Worm (Caenorhabditis elegans) whole organism, L3 larva: Measurements from ENCODE around the gene K01A6.6.

Experiments
- aly-2 ChIP-seq: fragments of 150-350 bp; optimal IDR thresholded peaks from 2 replicates; lab custom pipeline; 2014; ENCODE audit warnings: missing biosample characterization, missing genetic modification characterization
- ceh-16 ChIP-seq: sonication (generic microtip); optimal IDR thresholded peaks from 2 replicates; lab custom pipeline; 2017; ENCODE audit warnings: missing biosample characterization, missing genetic modification characterization
- ceh-28 ChIP-seq: fragments of 150-350 bp; optimal IDR thresholded peaks from 2 replicates; lab custom pipeline; 2014; ENCODE audit warnings: missing biosample characterization, missing genetic modification reagents, missing genetic modification characterization
- ceh-82 ChIP-seq: fragments of 150-350 bp; optimal IDR thresholded peaks from 2 replicates; lab custom pipeline; 2014; ENCODE audit warnings: missing biosample characterization, missing genetic modification characterization
- ceh-9 ChIP-seq: sonication (generic microtip); optimal IDR thresholded peaks from 2 replicates; lab custom pipeline; 2018; ENCODE audit warnings: missing biosample characterization, missing genetic modification characterization
- egl-27 ChIP-seq: sonication (generic microtip); optimal IDR thresholded peaks from 4 replicates; lab custom pipeline; 2017; ENCODE audit warnings: missing biosample characterization, missing genetic modification reagents, missing genetic modification characterization
- egl-5 ChIP-seq: fragments of 150-350 bp; optimal IDR thresholded peaks from 2 replicates; lab custom pipeline; 2017; ENCODE audit warnings: missing biosample characterization, missing genetic modification reagents, missing genetic modification characterization, inconsistent platforms
- elt-2 ChIP-seq: sonication (generic microtip); optimal IDR thresholded peaks from 2 replicates; lab custom pipeline; 2016; ENCODE audit warnings: missing genetic modification reagents, mild to moderate bottlenecking, missing genetic modification characterization, missing compliant biosample characterization
- elt-3 ChIP-seq, 3 experiments: fragments of 150-350 bp in 1 of 3; sonication (generic microtip) in 2 of 3; optimal IDR thresholded peaks; 2 replicates in 2 of 3; 4 replicates in 1 of 3; lab custom pipeline; 2014 to 2017; ENCODE audit warnings: missing biosample characterization in 3 of 3, missing genetic modification characterization in 3 of 3
- eor-1 ChIP-seq, 2 experiments: fragments of 150-350 bp; optimal IDR thresholded peaks; 2 replicates each; lab custom pipeline; 2014 to 2018; ENCODE audit warnings: missing biosample characterization in 2 of 2, missing genetic modification characterization in 2 of 2
- fkh-10 ChIP-seq: sonication (generic microtip); optimal IDR thresholded peaks from 2 replicates; lab custom pipeline; 2017; ENCODE audit warnings: missing biosample characterization, missing genetic modification reagents, missing genetic modification characterization
- fkh-2 ChIP-seq: fragments of 150-350 bp; optimal IDR thresholded peaks from 2 replicates; lab custom pipeline; 2014; ENCODE audit warnings: missing biosample characterization, missing genetic modification reagents, missing genetic modification characterization
- jun-1 ChIP-seq: fragments of 150-350 bp; optimal IDR thresholded peaks from 2 replicates; lab custom pipeline; 2014; ENCODE audit warnings: missing biosample characterization, missing genetic modification reagents, missing genetic modification characterization
- lin-15B ChIP-seq: fragments of 150-350 bp; optimal IDR thresholded peaks from 2 replicates; lab custom pipeline; 2014; ENCODE audit warnings: missing biosample characterization, missing genetic modification characterization
- lin-39 ChIP-seq: fragments of 150-350 bp; optimal IDR thresholded peaks from 2 replicates; lab custom pipeline; 2018; ENCODE audit warnings: missing biosample characterization, missing genetic modification reagents, missing genetic modification characterization
- lsy-12 ChIP-seq: sonication (generic microtip); optimal IDR thresholded peaks from 2 replicates; lab custom pipeline; 2016; ENCODE audit warnings: mild to moderate bottlenecking, missing genetic modification characterization, missing compliant biosample characterization
- nfya-1 ChIP-seq: sonication (generic microtip); optimal IDR thresholded peaks from 2 replicates; lab custom pipeline; 2017; ENCODE audit warnings: missing genetic modification characterization, mild to moderate bottlenecking, missing compliant biosample characterization, antibody characterized with exemption, moderate library complexity; ENCODE audit not compliant: insufficient read depth
- nhr-11 ChIP-seq: fragments of 150-350 bp; optimal IDR thresholded peaks from 2 replicates; lab custom pipeline; 2014; ENCODE audit warnings: missing biosample characterization, missing genetic modification characterization
- nhr-12 ChIP-seq: fragments of 150-350 bp; optimal IDR thresholded peaks from 2 replicates; lab custom pipeline; 2014; ENCODE audit warnings: missing biosample characterization, missing genetic modification characterization
- nhr-237 ChIP-seq: fragments of 150-350 bp; optimal IDR thresholded peaks from 2 replicates; lab custom pipeline; 2014; ENCODE audit warnings: missing biosample characterization, missing genetic modification characterization
- nhr-25 ChIP-seq: sonication (generic microtip); optimal IDR thresholded peaks from 2 replicates; lab custom pipeline; 2017; ENCODE audit warnings: missing biosample characterization, missing genetic modification characterization
- nhr-28 ChIP-seq: fragments of 150-350 bp; optimal IDR thresholded peaks from 2 replicates; lab custom pipeline; 2014; ENCODE audit warnings: missing biosample characterization, missing genetic modification characterization
- nhr-67 ChIP-seq: fragments of 150-350 bp; optimal IDR thresholded peaks from 2 replicates; lab custom pipeline; 2014; ENCODE audit warnings: missing biosample characterization, missing genetic modification characterization
- nhr-76 ChIP-seq: fragments of 150-350 bp; sonication (generic microtip); optimal IDR thresholded peaks from 5 replicates; lab custom pipeline; 2014; ENCODE audit warnings: missing biosample characterization, missing genetic modification characterization
- pha-4 ChIP-seq: fragments of 150-350 bp; optimal IDR thresholded peaks from 2 replicates; lab custom pipeline; 2014; ENCODE audit warnings: missing biosample characterization, missing genetic modification reagents, missing genetic modification characterization
- pqm-1 ChIP-seq: fragments of 150-350 bp; optimal IDR thresholded peaks from 2 replicates; lab custom pipeline; 2017; ENCODE audit warnings: missing biosample characterization, missing genetic modification characterization, inconsistent platforms
- skn-1 ChIP-seq: fragments of 150-350 bp; optimal IDR thresholded peaks from 2 replicates; lab custom pipeline; 2014; ENCODE audit warnings: missing biosample characterization, missing genetic modification characterization
- snpc-4 ChIP-seq: fragments of 150-350 bp; optimal IDR thresholded peaks from 2 replicates; lab custom pipeline; 2014; ENCODE audit warnings: missing biosample characterization, missing genetic modification characterization
- tbx-2 ChIP-seq: sonication (generic microtip); optimal IDR thresholded peaks from 2 replicates; lab custom pipeline; 2016; ENCODE audit warnings: mild to moderate bottlenecking, missing genetic modification characterization, missing compliant biosample characterization
- unc-39 ChIP-seq: sonication (generic microtip); optimal IDR thresholded peaks from 4 replicates; lab custom pipeline; 2017; ENCODE audit warnings: missing biosample characterization, missing genetic modification characterization
- unc-62 ChIP-seq: fragments of 150-350 bp; sonication (generic microtip); optimal IDR thresholded peaks from 4 replicates; lab custom pipeline; 2014; ENCODE audit warnings: missing biosample characterization, missing genetic modification reagents, missing genetic modification characterization
- zag-1 ChIP-seq: fragments of 150-350 bp; optimal IDR thresholded peaks from 2 replicates; lab custom pipeline; 2014; ENCODE audit warnings: missing biosample characterization, missing genetic modification characterization
- ztf-11 ChIP-seq: fragments of 150-350 bp; optimal IDR thresholded peaks from 2 replicates; lab custom pipeline; 2014; ENCODE audit warnings: missing biosample characterization, missing genetic modification characterization
- ztf-4 ChIP-seq: fragments of 150-350 bp; optimal IDR thresholded peaks from 2 replicates; lab custom pipeline; 2014; ENCODE audit warnings: missing biosample characterization, missing genetic modification characterization

Gene K01A6.6

DNA sequence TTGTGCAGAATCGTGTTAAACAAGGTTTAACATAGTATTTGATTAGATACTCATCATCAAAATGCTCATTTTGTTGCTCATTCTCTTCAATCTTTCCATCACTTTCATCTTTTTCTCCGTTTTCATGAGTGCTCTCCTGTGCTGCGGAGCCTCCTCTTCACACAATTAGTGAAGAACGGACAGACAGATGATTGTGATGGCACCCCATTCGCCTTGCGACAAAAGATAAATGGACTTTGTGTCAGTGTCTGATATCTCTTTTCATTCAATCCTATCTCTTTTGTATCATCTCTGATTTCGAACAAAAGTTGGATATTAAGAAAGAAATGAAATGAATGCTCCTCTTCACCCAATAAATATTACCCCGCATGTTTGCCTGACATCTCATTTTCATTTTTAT is 24.8 kb upstream of the K01A6.6 start:
- TF ChIP-seq lin-15B (tag; lab: Kevin White, UChicago) (no peak), elt-3 (tag; optimal IDR thresholded peaks at IDR 0.05; lab: Kevin White, UChicago) (no peak), egl-27 (tag; lab: Kevin White, UChicago) (no peak), lsy-12 (tag; lab: Kevin White, UChicago) (no peak), egl-5 (tag; lab: Kevin White, UChicago) (peak; percentile 79), nhr-237 (tag; lab: Kevin White, UChicago) (no peak), zag-1 (tag; lab: Kevin White, UChicago) (no peak), nhr-28 (no peak), ceh-82 (tag; lab: Kevin White, UChicago) (no peak), pqm-1 (no peak), nhr-25 (tag; lab: Kevin White, UChicago) (no peak), nfya-1 (tag; lab: Kevin White, UChicago) (peak; percentile 6), nhr-11 (tag; lab: Kevin White, UChicago) (peak; percentile 1), snpc-4 (tag; lab: Kevin White, UChicago) (no peak), nhr-76 (tag; lab: Kevin White, UChicago) (no peak), nhr-12 (tag; lab: Kevin White, UChicago) (no peak), ztf-4 (tag; lab: Kevin White, UChicago) (no peak), skn-1 (tag; lab: Kevin White, UChicago) (no peak), ceh-28 (no peak), jun-1 (no peak), ceh-9 (tag; lab: Kevin White, UChicago) (no peak)
- TF ChIP-seq, all 47 proteins: peak for 3

DNA sequence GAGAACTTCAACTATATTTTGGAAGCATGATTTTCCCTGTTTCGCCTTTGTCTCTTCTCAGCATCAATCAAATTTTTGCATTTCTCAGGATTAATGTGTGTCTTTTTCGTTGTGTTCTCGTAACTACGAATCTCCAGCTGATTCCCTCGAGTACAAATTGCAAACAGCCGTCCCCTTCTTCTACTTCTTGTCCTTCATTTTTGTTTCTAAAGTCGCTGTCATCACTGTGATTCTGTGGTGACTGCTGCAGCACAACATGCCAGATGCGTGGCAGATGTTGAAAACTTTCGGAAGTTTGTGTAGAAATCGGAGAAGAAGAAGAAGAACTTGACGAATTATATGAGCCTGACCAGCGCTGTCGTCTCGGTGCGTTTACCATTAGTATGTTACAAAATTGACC is 21.8 kb upstream of the K01A6.6 start:
- TF ChIP-seq pha-4 (tag; lab: Kevin White, UChicago): no peak
- TF ChIP-seq jun-1: no peak
- peak; percentile 51 for TF ChIP-seq lin-39 (tag; lab: Kevin White, UChicago)
- TF ChIP-seq unc-62 (GFP tag; lab: Kevin White, UChicago): peak; percentile 9

DNA sequence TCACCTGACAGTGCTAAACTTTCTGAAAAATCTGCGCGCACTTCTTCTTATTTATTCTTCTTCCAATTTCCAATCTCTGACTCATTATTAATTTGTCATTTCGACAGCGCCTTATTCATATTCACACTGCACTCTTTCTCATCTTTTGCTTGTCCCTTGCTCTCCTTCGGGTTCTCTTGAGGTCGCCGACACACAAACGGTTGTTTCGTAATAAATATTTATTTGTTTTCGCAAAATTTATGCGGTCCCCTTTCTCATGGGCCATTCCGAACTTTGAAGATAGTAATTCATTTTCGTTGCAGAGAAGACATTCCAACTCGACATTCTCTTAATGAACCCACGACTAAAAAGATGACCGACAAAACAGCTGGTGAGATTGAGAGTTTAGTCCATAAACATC is 20.4 kb upstream of the K01A6.6 start, which contains the start of gene magi-1:
Gene magi-1, plus strand, starts transcription at position 301 of the 400 bp plus-strand sequence.
- TF ChIP-seq egl-5 (tag; lab: Kevin White, UChicago): no peak
- TF ChIP-seq unc-39: no peak
- TF ChIP-seq pqm-1: no peak
- no peak for TF ChIP-seq nhr-237 (tag; lab: Kevin White, UChicago)
- TF ChIP-seq aly-2 (tag; lab: Kevin White, UChicago): no peak
- no peak for TF ChIP-seq lsy-12 (tag; lab: Kevin White, UChicago)
- no peak for TF ChIP-seq elt-3 (tag; optimal IDR thresholded peaks at IDR 0.05; lab: Kevin White, UChicago)
- TF ChIP-seq ztf-11 (tag; lab: Kevin White, UChicago): no peak
- TF ChIP-seq elt-2 (tag; lab: Kevin White, UChicago): no peak
- no peak for TF ChIP-seq nfya-1 (tag; lab: Kevin White, UChicago)
- no peak for TF ChIP-seq unc-62 (GFP tag; lab: Kevin White, UChicago)
- no peak for TF ChIP-seq skn-1 (tag; lab: Kevin White, UChicago)
- no peak for TF ChIP-seq nhr-67
- TF ChIP-seq eor-1 (tag; optimal IDR thresholded peaks at IDR 0.05; lab: Kevin White, UChicago): no peak
- TF ChIP-seq egl-27 (tag; lab: Kevin White, UChicago): no peak
- TF ChIP-seq ceh-16: no peak
- TF ChIP-seq fkh-10 (GFP tag; lab: Kevin White, UChicago): no peak
- no peak for TF ChIP-seq tbx-2 (tag; lab: Kevin White, UChicago)

DNA sequence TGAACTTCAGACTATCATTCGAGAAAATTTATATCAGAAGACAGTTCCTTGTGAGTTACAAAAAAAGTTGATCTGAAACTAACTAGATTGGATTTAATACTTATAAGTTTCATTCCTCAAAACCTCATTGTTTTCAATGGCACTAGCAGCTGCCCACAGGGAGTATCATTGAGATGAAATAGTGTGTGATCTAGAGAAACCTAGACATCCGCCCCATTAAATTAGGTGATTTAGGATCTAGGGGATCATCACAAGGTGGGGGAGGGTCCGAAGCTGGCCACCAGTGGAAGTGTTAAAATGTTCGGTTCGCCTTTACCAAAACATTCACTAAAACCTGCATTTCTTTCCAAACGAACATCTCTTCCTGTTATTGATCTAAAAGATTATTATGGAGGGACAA is 18.7 kb upstream of the K01A6.6 start:
- TF ChIP-seq fkh-2 (tag; lab: Kevin White, UChicago) (no peak), egl-5 (tag; lab: Kevin White, UChicago) (peak; percentile 70)
